Fruit fly (Drosophila melanogaster) whole organism, embryonic: ENCODE measurements around the gene Hinfp.

ENCODE experiments used
- ATbp ChIP-seq: fragments of 200-800 bp; sonication (Bioruptor generic); optimal IDR thresholded peaks from 2 replicates; lab custom pipeline; 2017; ENCODE audit warnings: missing biosample characterization, mild to moderate bottlenecking, missing genetic modification characterization, missing genetic modification reagents
- CG10147 ChIP-seq: fragments of 200-800 bp; sonication (Bioruptor generic); optimal IDR thresholded peaks from 2 replicates; lab custom pipeline; 2019; ENCODE audit warnings: missing biosample characterization, mild to moderate bottlenecking, missing genetic modification characterization, moderate library complexity
- CG10267 ChIP-seq: fragments of 200-800 bp; sonication (Bioruptor generic); optimal IDR thresholded peaks from 2 replicates; lab custom pipeline; 2018; ENCODE audit warnings: missing biosample characterization, mild to moderate bottlenecking, missing genetic modification characterization, moderate library complexity
- CG10431 ChIP-seq: fragments of 200-800 bp; sonication (Bioruptor generic); optimal IDR thresholded peaks from 3 replicates; lab custom pipeline; 2018; ENCODE audit warnings: missing biosample characterization, mild to moderate bottlenecking, missing genetic modification characterization
- CG12155 ChIP-seq: fragments of 200-800 bp; sonication (Bioruptor generic); optimal IDR thresholded peaks from 3 replicates; lab custom pipeline; 2016; ENCODE audit warnings: missing biosample characterization, missing genetic modification characterization
- CG12236 ChIP-seq: fragments of 200-800 bp; sonication (Bioruptor generic); optimal IDR thresholded peaks from 2 replicates; lab custom pipeline; 2016; ENCODE audit warnings: missing biosample characterization, missing genetic modification characterization
- CG13123 ChIP-seq: fragments of 200-800 bp; sonication (Bioruptor generic); optimal IDR thresholded peaks from 2 replicates; lab custom pipeline; 2016; ENCODE audit warnings: missing biosample characterization, missing genetic modification characterization
- CG15269 ChIP-seq: fragments of 200-800 bp; sonication (Bioruptor generic); optimal IDR thresholded peaks from 2 replicates; lab custom pipeline; 2018; ENCODE audit warnings: missing biosample characterization, mild to moderate bottlenecking, missing genetic modification characterization, moderate library complexity
- CG1529 ChIP-seq: fragments of 200-800 bp; sonication (Bioruptor generic); optimal IDR thresholded peaks from 3 replicates; lab custom pipeline; 2018; ENCODE audit warnings: missing biosample characterization, missing genetic modification characterization
- CG1792 ChIP-seq: fragments of 200-800 bp; sonication (Bioruptor generic); optimal IDR thresholded peaks from 2 replicates; lab custom pipeline; 2016; ENCODE audit warnings: missing biosample characterization, missing genetic modification characterization
- CG2678 ChIP-seq: fragments of 200-800 bp; sonication (Bioruptor generic); optimal IDR thresholded peaks from 3 replicates; lab custom pipeline; 2019; ENCODE audit warnings: missing biosample characterization, mild to moderate bottlenecking, missing genetic modification characterization, moderate library complexity
- CG2889 ChIP-seq: fragments of 200-800 bp; sonication (Bioruptor generic); IDR thresholded peaks from 3 replicates; pipeline ENCODE4 v1.3.6; 2022; ENCODE audit warnings: missing biosample characterization, missing genetic modification characterization
- CG30431 ChIP-seq: fragments of 200-800 bp; sonication (Bioruptor generic); optimal IDR thresholded peaks from 2 replicates; lab custom pipeline; 2017; ENCODE audit warnings: missing biosample characterization, missing genetic modification characterization
- CG31365 ChIP-seq: fragments of 200-800 bp; sonication (Bioruptor generic); optimal IDR thresholded peaks from 2 replicates; lab custom pipeline; 2018; ENCODE audit warnings: missing biosample characterization, mild to moderate bottlenecking, missing genetic modification characterization
- CG3281 ChIP-seq: fragments of 200-800 bp; sonication (Bioruptor generic); optimal IDR thresholded peaks from 3 replicates; lab custom pipeline; 2017; ENCODE audit warnings: missing biosample characterization, mild to moderate bottlenecking, missing genetic modification characterization
- CG6683 ChIP-seq: fragments of 200-800 bp; sonication (Bioruptor generic); optimal IDR thresholded peaks from 2 replicates; lab custom pipeline; 2017; ENCODE audit warnings: missing biosample characterization, mild to moderate bottlenecking, missing genetic modification characterization, missing genetic modification reagents
- CG9437 ChIP-seq: fragments of 200-800 bp; sonication (Bioruptor generic); optimal IDR thresholded peaks from 2 replicates; lab custom pipeline; 2018; ENCODE audit warnings: missing biosample characterization, mild to moderate bottlenecking, missing genetic modification characterization
- D19A ChIP-seq: fragments of 200-800 bp; optimal IDR thresholded peaks from 3 replicates; lab custom pipeline; 2019; ENCODE audit warnings: missing biosample characterization, mild to moderate bottlenecking, missing genetic modification characterization, moderate library complexity
- Deaf1 ChIP-seq: fragments of 200-800 bp; optimal IDR thresholded peaks from 3 replicates; lab custom pipeline; 2019; ENCODE audit warnings: missing biosample characterization, mild to moderate bottlenecking, missing genetic modification characterization, moderate library complexity
- Dip3 ChIP-seq: fragments of 200-800 bp; sonication (Bioruptor generic); optimal IDR thresholded peaks from 3 replicates; lab custom pipeline; 2016; ENCODE audit warnings: missing biosample characterization, missing genetic modification characterization
- Drgx ChIP-seq: fragments of 200-800 bp; sonication (Bioruptor generic); IDR thresholded peaks from 2 replicates; pipeline ENCODE4 v1.3.6; 2022; ENCODE audit warnings: missing biosample characterization, missing genetic modification characterization
- MESR4 ChIP-seq: fragments of 200-800 bp; sonication (Bioruptor generic); optimal IDR thresholded peaks from 2 replicates; lab custom pipeline; 2018; ENCODE audit warnings: missing biosample characterization, mild to moderate bottlenecking, missing genetic modification characterization, moderate library complexity
- Max ChIP-seq: fragments of 200-800 bp; sonication (Bioruptor generic); optimal IDR thresholded peaks from 2 replicates; lab custom pipeline; 2016; ENCODE audit warnings: missing biosample characterization, mild to moderate bottlenecking, missing genetic modification characterization
- Meics ChIP-seq: fragments of 200-800 bp; sonication (Bioruptor generic); optimal IDR thresholded peaks from 2 replicates; lab custom pipeline; 2017; ENCODE audit warnings: missing biosample characterization, mild to moderate bottlenecking, missing genetic modification characterization
- NC2α ChIP-seq: fragments of 200-800 bp; sonication (Bioruptor generic); optimal IDR thresholded peaks from 2 replicates; lab custom pipeline; 2016; ENCODE audit warnings: missing biosample characterization, missing genetic modification characterization
- NFAT ChIP-seq: fragments of 200-800 bp; sonication (Bioruptor generic); IDR thresholded peaks from 2 replicates; pipeline ENCODE4 v1.3.6; 2022; ENCODE audit warnings: missing biosample characterization, missing genetic modification characterization
- NfI ChIP-seq: fragments of 200-800 bp; sonication (Bioruptor generic); optimal IDR thresholded peaks from 3 replicates; lab custom pipeline; 2018; ENCODE audit warnings: missing biosample characterization, mild to moderate bottlenecking, missing genetic modification characterization, moderate library complexity
- Oaz ChIP-seq: fragments of 200-800 bp; sonication (Bioruptor generic); IDR thresholded peaks from 2 replicates; pipeline ENCODE4 v1.3.6; 2022; ENCODE audit warnings: missing biosample characterization, missing genetic modification characterization
- Optix ChIP-seq: fragments of 200-800 bp; sonication (Bioruptor generic); IDR thresholded peaks from 3 replicates; pipeline ENCODE4 v1.3.6; 2022; ENCODE audit warnings: missing biosample characterization, missing genetic modification characterization
- Pdp1 ChIP-seq, 2 experiments: fragments of 200-800 bp; sonication (Bioruptor generic); optimal IDR thresholded peaks; 3 replicates each; lab custom pipeline; 2016; ENCODE audit warnings: missing biosample characterization in 2 of 2, missing genetic modification characterization in 2 of 2, mild to moderate bottlenecking in 1 of 2, moderate library complexity in 1 of 2
- Ptx1 ChIP-seq: fragments of 200-800 bp; sonication (Bioruptor generic); IDR thresholded peaks from 2 replicates; pipeline ENCODE4 v1.3.6; 2022; ENCODE audit warnings: missing biosample characterization, missing genetic modification characterization
- YL-1 ChIP-seq: fragments of 200-800 bp; sonication (Bioruptor generic); optimal IDR thresholded peaks from 3 replicates; lab custom pipeline; 2017; ENCODE audit warnings: missing biosample characterization, mild to moderate bottlenecking, missing genetic modification characterization
- ap ChIP-seq: fragments of 200-800 bp; sonication (Bioruptor generic); IDR thresholded peaks from 2 replicates; pipeline ENCODE4 v1.3.6; 2022; ENCODE audit warnings: missing biosample characterization, missing genetic modification characterization
- btn ChIP-seq: fragments of 200-800 bp; sonication (Bioruptor generic); optimal IDR thresholded peaks from 2 replicates; lab custom pipeline; 2016; ENCODE audit warnings: missing biosample characterization, missing genetic modification characterization
- cg ChIP-seq: fragments of 200-800 bp; sonication (Bioruptor generic); optimal IDR thresholded peaks from 3 replicates; lab custom pipeline; 2019; ENCODE audit warnings: missing biosample characterization, mild to moderate bottlenecking, missing genetic modification characterization, moderate library complexity
- chif ChIP-seq, 2 experiments: fragments of 200-800 bp; sonication (Bioruptor generic); optimal IDR thresholded peaks; 3 replicates each; lab custom pipeline; 2016; ENCODE audit warnings: missing biosample characterization in 2 of 2, missing genetic modification characterization in 2 of 2
- disco-r ChIP-seq: fragments of 200-800 bp; sonication (Bioruptor generic); optimal IDR thresholded peaks from 2 replicates; lab custom pipeline; 2016; ENCODE audit warnings: missing biosample characterization, missing genetic modification characterization
- fru ChIP-seq: fragments of >200 bp; optimal IDR thresholded peaks from 2 replicates; lab custom pipeline; 2017
- gcm2 ChIP-seq: fragments of 200-800 bp; sonication (Bioruptor generic); optimal IDR thresholded peaks from 2 replicates; lab custom pipeline; 2016; ENCODE audit warnings: missing biosample characterization, missing genetic modification characterization
- gt ChIP-seq: fragments of 200-800 bp; sonication (Bioruptor generic); IDR thresholded peaks from 2 replicates; pipeline ENCODE4 v1.3.6; 2022; ENCODE audit warnings: missing biosample characterization, missing genetic modification characterization
- hth ChIP-seq: fragments of >200 bp; optimal IDR thresholded peaks from 2 replicates; lab custom pipeline; 2017; ENCODE audit warnings: inconsistent platforms
- jing ChIP-seq: fragments of 200-800 bp; sonication (Bioruptor generic); optimal IDR thresholded peaks from 2 replicates; lab custom pipeline; 2018; ENCODE audit warnings: missing biosample characterization, mild to moderate bottlenecking, missing genetic modification characterization
- ken ChIP-seq: fragments of 200-800 bp; sonication (Bioruptor generic); IDR thresholded peaks from 3 replicates; pipeline ENCODE4 v1.3.6; 2022; ENCODE audit warnings: missing biosample characterization, missing genetic modification characterization
- lola ChIP-seq, 3 experiments: fragments of >200 bp in 2 of 3; fragments of 200-800 bp in 1 of 3; sonication (Bioruptor generic) in 1 of 3; optimal IDR thresholded peaks; 2 replicates each; lab custom pipeline; 2017 to 2019; ENCODE audit warnings: missing biosample characterization in 3 of 3, missing genetic modification characterization in 3 of 3, mild to moderate bottlenecking in 1 of 3, moderate library complexity in 1 of 3
- mam ChIP-seq: fragments of 200-800 bp; sonication (Bioruptor generic); optimal IDR thresholded peaks from 3 replicates; lab custom pipeline; 2016; ENCODE audit warnings: missing biosample characterization, missing genetic modification characterization
- sim ChIP-seq: fragments of 200-800 bp; sonication (Bioruptor generic); IDR thresholded peaks from 2 replicates; pipeline ENCODE4 v1.3.6; 2022; ENCODE audit warnings: missing biosample characterization, missing genetic modification characterization
- slou ChIP-seq: fragments of 200-800 bp; sonication (Bioruptor generic); optimal IDR thresholded peaks from 3 replicates; lab custom pipeline; 2016; ENCODE audit warnings: missing biosample characterization, missing genetic modification characterization
- stwl ChIP-seq: fragments of 200-800 bp; sonication (Bioruptor generic); optimal IDR thresholded peaks from 3 replicates; lab custom pipeline; 2018; ENCODE audit warnings: missing biosample characterization, mild to moderate bottlenecking, missing genetic modification characterization, moderate library complexity
- unc-4 ChIP-seq: fragments of 200-800 bp; sonication (Bioruptor generic); IDR thresholded peaks from 2 replicates; pipeline ENCODE4 v1.3.6; 2022; ENCODE audit warnings: missing biosample characterization, missing genetic modification characterization; ENCODE audit not compliant: partially characterized antibody
- zen2 ChIP-seq: fragments of 200-800 bp; sonication (Bioruptor generic); IDR thresholded peaks from 3 replicates; pipeline ENCODE4 v1.3.6; 2022; ENCODE audit warnings: missing biosample characterization, missing genetic modification characterization; ENCODE audit not compliant: partially characterized antibody

Hinfp gene

DNA sequence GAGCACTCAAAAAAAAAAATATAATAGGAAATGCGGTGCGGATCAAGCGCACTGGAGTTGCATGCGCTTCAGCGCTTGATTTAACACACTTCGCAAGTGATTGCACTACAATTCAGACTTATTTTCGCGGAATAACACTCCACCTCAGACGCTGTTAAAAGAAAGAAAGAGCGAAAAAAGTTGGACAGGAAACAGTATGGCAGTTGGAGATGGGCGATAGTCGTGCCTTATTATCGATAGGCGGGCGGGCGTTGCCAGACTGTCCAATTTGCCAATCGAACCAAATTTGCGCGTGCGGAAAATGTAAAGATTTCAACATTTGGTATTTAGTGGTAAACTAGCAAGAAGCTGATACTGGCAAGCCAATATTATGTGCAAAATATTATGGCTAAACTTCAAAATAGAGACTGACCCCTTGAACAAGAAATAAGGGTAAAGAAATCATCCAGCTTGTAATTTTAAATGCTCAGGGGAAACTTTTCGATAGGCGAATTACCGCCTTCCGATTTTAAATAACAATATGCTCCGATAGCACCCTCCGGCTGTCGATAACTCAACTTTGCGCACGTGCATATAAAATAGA, 4.0 kb downstream of the Hinfp start, which contains the start of the genes RpL36 and Mybbp1A:
TSS of gene RpL36 (minus strand) at position 245 of the 583 bp plus-strand sequence.
TSS of gene Mybbp1A (plus strand) at position 535 of the 583 bp plus-strand sequence.
- TF ChIP-seq cg (GFP tag; lab: Kevin White, UChicago) (peak; percentile 62), Meics (GFP tag; lab: Kevin White, UChicago) (peak; percentile 87), CG31365 (peak; percentile 42), Optix (peak; percentile 58; the same call in 2 of the 3 replicates), YL-1 (peak; percentile 84), btn (GFP tag; lab: Kevin White, UChicago) (peak; percentile 42), chif (GFP tag; optimal IDR thresholded peaks at IDR 0.05; lab: Kevin White, UChicago) (peak; percentile 56 to 68), CG2889 (GFP tag; lab: Robert Waterston, UW) (0 out of 3 replicates have a peak, but pooled peaks have one; percentile 37), slou (GFP tag; lab: Kevin White, UChicago) (peak; percentile 66), lola (GFP tag; optimal IDR thresholded peaks at IDR 0.05; lab: Kevin White, UChicago) (peak in 1 of 3 experiments; percentile 42), ATbp (GFP tag; lab: Kevin White, UChicago) (peak; percentile 73), CG13123 (GFP tag; lab: Kevin White, UChicago) (peak; percentile 32), jing (GFP tag; lab: Kevin White, UChicago) (no peak), CG9437 (GFP tag; lab: Kevin White, UChicago) (peak; percentile 46), unc-4 (GFP tag; lab: Robert Waterston, UW) (peak; percentile 85), MESR4 (GFP tag; lab: Kevin White, UChicago) (peak; percentile 98), Max (GFP tag; lab: Kevin White, UChicago) (peak; percentile 80), gt (GFP tag; lab: Robert Waterston, UW) (no peak), CG1529 (GFP tag; lab: Kevin White, UChicago) (peak; percentile 23), CG15269 (peak; percentile 60), hth (lab: Kevin White, UChicago) (no peak), Ptx1 (peak; percentile 63), CG6683 (GFP tag; lab: Kevin White, UChicago) (peak; percentile 56), Deaf1 (tag; lab: Kevin White, UChicago) (no peak), Pdp1 (GFP tag; optimal IDR thresholded peaks at IDR 0.05; lab: Kevin White, UChicago) (peak; percentile 37 to 71), fru (lab: Kevin White, UChicago) (no peak), CG2678 (tag; lab: Kevin White, UChicago) (peak; percentile 64), NC2α (GFP tag; lab: Kevin White, UChicago) (peak; percentile 61), Drgx (GFP tag; lab: Robert Waterston, UW) (peak; percentile 33; the same call in 1 of the 2 replicates), NFAT (GFP tag; lab: Robert Waterston, UW) (peak; percentile 71), CG10267 (tag; lab: Kevin White, UChicago) (peak; percentile 64), CG1792 (GFP tag; lab: Kevin White, UChicago) (peak; percentile 68), D19A (tag; lab: Kevin White, UChicago) (no peak), CG10147 (peak; percentile 42), sim (GFP tag; lab: Robert Waterston, UW) (0 out of 2 replicates have a peak, but pooled peaks have one; percentile 7), CG3281 (peak; percentile 80), CG10431 (peak; percentile 71), ap (peak; percentile 58), Oaz (GFP tag; lab: Robert Waterston, UW) (peak; percentile 38; the same call in 1 of the 2 replicates), ken (GFP tag; lab: Robert Waterston, UW) (peak; percentile 83), CG12236 (peak; percentile 52), CG12155 (GFP tag; lab: Kevin White, UChicago) (peak; percentile 52), zen2 (GFP tag; lab: Robert Waterston, UW) (peak; percentile 80), CG30431 (GFP tag; lab: Kevin White, UChicago) (no peak), NfI (GFP tag; lab: Kevin White, UChicago) (peak; percentile 86), Dip3 (peak; percentile 59), disco-r (peak; percentile 64), stwl (peak; percentile 60), mam (peak; percentile 75), gcm2 (GFP tag; lab: Kevin White, UChicago) (peak; percentile 41)
